Fruit fly (Drosophila melanogaster) whole organism, prepupa: Measurements from ENCODE around the gene CG5863.

Experiments used
- CG11294 ChIP-seq: fragments of 200-800 bp; sonication (Bioruptor generic); IDR thresholded peaks from 2 replicates; pipeline ENCODE4 v1.3.6; 2022; ENCODE audit warnings: missing biosample characterization, missing genetic modification characterization
- CG6276 ChIP-seq: fragments of 200-800 bp; sonication (Bioruptor generic); optimal IDR thresholded peaks from 2 replicates; lab custom pipeline; 2017; ENCODE audit warnings: missing biosample characterization, mild to moderate bottlenecking, missing genetic modification characterization
- CG6808 ChIP-seq: fragments of 200-800 bp; sonication (Bioruptor generic); optimal IDR thresholded peaks from 3 replicates; lab custom pipeline; 2017; ENCODE audit warnings: missing biosample characterization, missing genetic modification characterization, mild to moderate bottlenecking, moderate library complexity, missing genetic modification reagents
- CG6854 ChIP-seq: fragments of 200-800 bp; sonication (Bioruptor generic); optimal IDR thresholded peaks from 2 replicates; lab custom pipeline; 2017; ENCODE audit warnings: missing biosample characterization, mild to moderate bottlenecking, missing genetic modification characterization
- CG7368 ChIP-seq: fragments of 200-800 bp; sonication (Bioruptor generic); optimal IDR thresholded peaks from 3 replicates; lab custom pipeline; 2016; ENCODE audit warnings: missing biosample characterization, missing genetic modification characterization
- CG8119 ChIP-seq: fragments of 200-800 bp; sonication (Bioruptor generic); IDR thresholded peaks from 3 replicates; pipeline ENCODE4 v1.3.6; 2022; ENCODE audit warnings: missing biosample characterization, missing genetic modification characterization
- Ets96B ChIP-seq: fragments of 200-800 bp; optimal IDR thresholded peaks from 2 replicates; lab custom pipeline; 2019; ENCODE audit warnings: missing biosample characterization, mild to moderate bottlenecking, missing genetic modification characterization, moderate library complexity
- Gug ChIP-seq: fragments of 200-800 bp; sonication (Bioruptor generic); IDR thresholded peaks from 2 replicates; pipeline ENCODE4 v1.3.6; 2022; ENCODE audit warnings: missing biosample characterization, missing genetic modification characterization
- achi ChIP-seq: fragments of 200-800 bp; sonication (Bioruptor generic); optimal IDR thresholded peaks from 3 replicates; lab custom pipeline; 2016; ENCODE audit warnings: missing biosample characterization, missing genetic modification characterization
- esn ChIP-seq: fragments of 200-800 bp; sonication (Bioruptor generic); optimal IDR thresholded peaks from 2 replicates; lab custom pipeline; 2016; ENCODE audit warnings: missing biosample characterization, mild to moderate bottlenecking, missing genetic modification characterization, moderate library complexity
- svp ChIP-seq: fragments of 200-800 bp; sonication (Bioruptor generic); peaks from one replicate; lab custom pipeline; 2016; ENCODE audit warnings: missing biosample characterization, missing genetic modification characterization

DNA sequence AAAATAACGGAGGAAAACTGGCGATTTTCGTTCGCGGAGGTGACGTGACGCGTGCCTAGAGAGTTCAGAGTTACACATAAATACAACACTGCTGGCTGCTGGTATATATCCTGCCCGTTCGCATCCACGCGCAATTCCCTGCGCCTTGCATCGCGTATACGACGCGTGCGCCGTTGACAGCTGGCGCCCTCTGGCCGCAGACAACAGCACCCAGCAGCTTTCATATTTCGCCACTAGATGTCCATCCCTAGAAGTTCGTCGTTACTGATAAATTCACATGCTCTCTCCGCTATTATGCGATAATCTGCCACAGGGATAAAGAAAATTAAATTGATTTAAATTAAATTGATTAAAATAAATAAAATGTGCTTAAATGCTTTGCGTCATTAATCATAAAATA lies 8.5 kb upstream of the CG5863 start, which contains the start of gene Sur-8:
- no peak for TF ChIP-seq CG6854
- no peak for TF ChIP-seq achi (GFP tag; lab: Kevin White, UChicago)
- peak; percentile 62 for TF ChIP-seq esn
- peak; percentile 68 for TF ChIP-seq svp
- TF ChIP-seq CG6808 (GFP tag; lab: Kevin White, UChicago): no peak
- no peak for TF ChIP-seq CG6276 (GFP tag; lab: Kevin White, UChicago)
- no peak for TF ChIP-seq CG8119 (GFP tag; lab: Robert Waterston, UW)
- TF ChIP-seq CG11294: no peak
- no peak for TF ChIP-seq Gug
- TF ChIP-seq Ets96B (tag; lab: Kevin White, UChicago): no peak
- TF ChIP-seq CG7368 (GFP tag; lab: Kevin White, UChicago): peak; percentile 8
